Worm (Caenorhabditis elegans): Measurements from ENCODE around the gene pgm-2.
A peak's percentile ranks its signal among the peaks of the same experiment; 100 is the strongest.

pgm-2 gene

ce11 chrIII:13328911-13329310 lies 29.7 kb downstream of the pgm-2 start:
- TF ChIP-seq pqm-1 (tag; optimal IDR thresholded peaks at IDR 0.05) (no peak), madf-2 (tag; optimal IDR thresholded peaks at IDR 0.05) (no peak), ceh-34 (tag; optimal IDR thresholded peaks at IDR 0.05) (no peak), C38D4.7 (GFP tag; optimal IDR thresholded peaks at IDR 0.05) (no peak), ets-4 (tag; optimal IDR thresholded peaks at IDR 0.05) (no peak), ceh-22 (tag; optimal IDR thresholded peaks at IDR 0.05) (no peak), rnt-1 (tag; optimal IDR thresholded peaks at IDR 0.05) (no peak), ref-2 (tag; optimal IDR thresholded peaks at IDR 0.05) (no peak), unc-86 (tag; optimal IDR thresholded peaks at IDR 0.05) (no peak), hlh-30 (tag; optimal IDR thresholded peaks at IDR 0.05; ENCODE audit: insufficient read depth) (no peak), ama-1 (optimal IDR thresholded peaks at IDR 0.05) (no peak), sdc-2 (tag; optimal IDR thresholded peaks at IDR 0.05) (no peak), gmeb-2 (tag; optimal IDR thresholded peaks at IDR 0.05) (no peak), ttx-3 (tag; optimal IDR thresholded peaks at IDR 0.05) (no peak), ceh-31 (tag; optimal IDR thresholded peaks at IDR 0.05) (no peak), hlh-6 (tag; optimal IDR thresholded peaks at IDR 0.05) (no peak), tbx-7 (tag; optimal IDR thresholded peaks at IDR 0.05) (no peak), odd-2 (tag; optimal IDR thresholded peaks at IDR 0.05) (no peak), T23F11.4 (GFP tag; optimal IDR thresholded peaks at IDR 0.05) (no peak), ceh-48 (tag; optimal IDR thresholded peaks at IDR 0.05) (no peak)

- TF ChIP-seq pag-3 (tag; optimal IDR thresholded peaks at IDR 0.05; ENCODE audit: borderline replicate concordance) (no peak), eyg-1 (tag; optimal IDR thresholded peaks at IDR 0.05) (no peak), mec-3 (tag; optimal IDR thresholded peaks at IDR 0.05; ENCODE audit: borderline replicate concordance) (no peak), nhr-11 (tag; optimal IDR thresholded peaks at IDR 0.05) (no peak), sox-2 (GFP tag; IDR thresholded peaks at IDR 0.05) (no peak), elt-2 (tag; optimal IDR thresholded peaks at IDR 0.05) (no peak)
Measured at ce11 chrIII:13333754-13334153, 34.6 kb downstream of the pgm-2 start, which contains the start of gene sdz-20. sdz-20 (plus strand) TSS chrIII:13334054.

ce11 chrIII:13339672-13340071 lies 40.5 kb downstream of the pgm-2 start, which contains the start of gene F53A2.3:
F53A2.3 (minus strand) TSS chrIII:13339772.
- TF ChIP-seq nfya-1 (tag; optimal IDR thresholded peaks at IDR 0.05): no peak
- TF ChIP-seq lin-11 (tag; optimal IDR thresholded peaks at IDR 0.05): no peak
- TF ChIP-seq pqm-1 (tag; optimal IDR thresholded peaks at IDR 0.05): no peak

- TF ChIP-seq pax-1 (tag; optimal IDR thresholded peaks at IDR 0.05) (no peak), unc-42 (tag; optimal IDR thresholded peaks at IDR 0.05) (peak; percentile 95), fkh-10 (GFP tag; optimal IDR thresholded peaks at IDR 0.05) (no peak), ceh-31 (tag; optimal IDR thresholded peaks at IDR 0.05) (peak; percentile 24), ceh-19 (GFP tag; optimal IDR thresholded peaks at IDR 0.05) (no peak), ceh-14 (tag; optimal IDR thresholded peaks at IDR 0.05) (peak; percentile 25)
Measured at ce11 chrIII:13340504-13341274, 41.5 kb downstream of the pgm-2 start.

ce11 chrIII:13341275-13341626 lies 42.1 kb downstream of the pgm-2 start, which contains the start of gene nud-1:
nud-1 (plus strand) TSS chrIII:13341527.
- TF ChIP-seq sox-4 (tag; optimal IDR thresholded peaks at IDR 0.05) (no peak), ceh-18 (tag; optimal IDR thresholded peaks at IDR 0.05) (no peak), unc-86 (tag; optimal IDR thresholded peaks at IDR 0.05) (no peak), ceh-48 (tag; optimal IDR thresholded peaks at IDR 0.05) (no peak), hlh-30 (tag; optimal IDR thresholded peaks at IDR 0.05; ENCODE audit: insufficient read depth) (no peak), dmd-4 (tag; optimal IDR thresholded peaks at IDR 0.05; ENCODE audit: borderline replicate concordance) (no peak)
